Worm (Caenorhabditis elegans) whole organism, L4 larva: ENCODE measurements around the gene hsp-12.2.

Experiments
- dmd-8 ChIP-seq: fragments of 200-800 bp; sonication (Bioruptor generic); IDR thresholded peaks from 2 replicates; pipeline ENCODE4 v1.3.6; 2022; ENCODE audit warnings: missing genetic modification characterization, missing compliant biosample characterization
- dve-1 ChIP-seq: sonication (generic microtip); optimal IDR thresholded peaks from 2 replicates; lab custom pipeline; 2017; ENCODE audit warnings: antibody characterized with exemption, mild to moderate bottlenecking, missing genetic modification characterization, missing compliant biosample characterization; ENCODE audit not compliant: insufficient read depth
- lin-13 ChIP-seq: fragments of 150-350 bp; optimal IDR thresholded peaks from 2 replicates; lab custom pipeline; 2014; ENCODE audit warnings: missing biosample characterization, missing genetic modification reagents, missing genetic modification characterization
- nhr-6 ChIP-seq: fragments of 150-350 bp; optimal IDR thresholded peaks from 2 replicates; lab custom pipeline; 2014; ENCODE audit warnings: missing biosample characterization, missing genetic modification characterization
- nhr-77 ChIP-seq: fragments of 150-350 bp; optimal IDR thresholded peaks from 2 replicates; lab custom pipeline; 2014; ENCODE audit warnings: missing biosample characterization, missing genetic modification characterization
- php-3 ChIP-seq: fragments of 200-800 bp; sonication (Bioruptor generic); IDR thresholded peaks from 2 replicates; pipeline ENCODE4 v1.3.6; 2022; ENCODE audit warnings: missing genetic modification reagents, missing genetic modification characterization, missing compliant biosample characterization
- sdz-12 ChIP-seq: fragments of 200-800 bp; sonication (Bioruptor generic); optimal IDR thresholded peaks from 2 replicates; lab custom pipeline; 2018; ENCODE audit warnings: mild to moderate bottlenecking, missing genetic modification characterization, missing compliant biosample characterization

DNA sequence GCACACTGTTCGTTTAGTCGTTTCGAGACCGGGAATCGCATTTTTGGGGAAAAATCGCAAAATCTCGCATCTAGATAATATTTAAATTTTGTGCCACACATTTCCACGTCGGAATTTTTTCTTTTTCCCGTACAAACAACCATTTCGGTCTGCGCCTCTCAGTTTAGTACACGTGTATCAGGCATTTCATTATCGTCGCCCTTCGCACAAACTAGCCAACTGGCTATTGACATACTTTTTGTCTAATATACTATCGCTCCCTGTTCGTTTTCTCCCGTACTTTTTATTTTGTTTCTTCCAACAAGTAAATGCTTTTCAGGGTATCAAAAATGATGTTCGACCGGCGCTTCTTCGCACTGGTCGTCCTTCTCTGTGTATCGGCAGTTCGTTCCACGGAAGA lies 4.5 kb upstream of the hsp-12.2 start, which contains the start of gene C14B9.2:
- TF ChIP-seq sdz-12 (no peak), lin-13 (no peak), dve-1 (no peak), dmd-8 (no peak), nhr-6 (tag; lab: Kevin White, UChicago) (no peak), nhr-77 (tag; lab: Kevin White, UChicago) (no peak), php-3 (GFP tag; lab: Robert Waterston, UW) (no peak)
